Worm (Caenorhabditis elegans) whole organism, L4/young adult: Measurements from ENCODE around the gene mcm-6.

Source experiments
- W03F9.2 ChIP-seq: fragments of 150-350 bp; optimal IDR thresholded peaks from 2 replicates; lab custom pipeline; 2014; ENCODE audit warnings: missing biosample characterization, missing genetic modification characterization
- him-1 ChIP-seq: sonication (generic microtip); optimal IDR thresholded peaks from 2 replicates; lab custom pipeline; 2016; ENCODE audit warnings: missing genotype, missing genetic modification reagents, missing genetic modification characterization, missing compliant biosample characterization

- TF ChIP-seq W03F9.2 (tag; lab: Kevin White, UChicago) (peak; percentile 85), him-1 (tag; lab: Kevin White, UChicago) (no peak)
Measured at ce11 chrIII:9827163-9827951, 33.2 kb downstream of the mcm-6 start, which contains the start of the genes ZK632.10 and ZK632.11.
